Fruit fly (Drosophila melanogaster): Measurements from ENCODE around the gene CG43439.
A peak's percentile ranks its signal among the peaks of the same experiment; 100 is the strongest.

Gene CG43439

dm6 chr3L:6964488-6965152 lies 19.8 kb downstream of the CG43439 start, which contains the start of gene sgl:
TSS of gene sgl (minus strand) at chr3L:6964758.
- peak; percentile 50 for TF ChIP-seq noc (tag; optimal IDR thresholded peaks at IDR 0.05)

- TF ChIP-seq noc (tag; optimal IDR thresholded peaks at IDR 0.05): peak; percentile 42
These were observed 20.4 kb downstream of the CG43439 start for dm6 chr3L:6963792-6964487.

- no peak for TF ChIP-seq noc (tag; optimal IDR thresholded peaks at IDR 0.05)
These were observed 21.2 kb downstream of the CG43439 start for dm6 chr3L:6963175-6963574.

- TF ChIP-seq noc (tag; optimal IDR thresholded peaks at IDR 0.05): no peak
These were observed 22.3 kb downstream of the CG43439 start for dm6 chr3L:6961992-6962570.

- TF ChIP-seq noc (tag; optimal IDR thresholded peaks at IDR 0.05): no peak
These were observed 26.5 kb downstream of the CG43439 start, which contains the start of the genes Uqcc1 and Surf1 for dm6 chr3L:6957753-6958420. TSS of gene Uqcc1 (minus strand) at chr3L:6958108. TSS of gene Surf1 (plus strand) at chr3L:6958346.

dm6 chr3L:6955254-6956229 lies 28.8 kb downstream of the CG43439 start, which contains the start of the genes CG10077 and CG9948:
TSS of gene CG10077 (minus strand) at chr3L:6955904.
TSS of gene CG9948 (plus strand) at chr3L:6955991.
- TF ChIP-seq noc (tag; optimal IDR thresholded peaks at IDR 0.05): peak; percentile 89

dm6 chr3L:6947188-6947971 lies 37.0 kb downstream of the CG43439 start:
- TF ChIP-seq noc (tag; optimal IDR thresholded peaks at IDR 0.05): no peak

dm6 chr3L:6945357-6945756 lies 39.0 kb downstream of the CG43439 start:
- TF ChIP-seq noc (tag; optimal IDR thresholded peaks at IDR 0.05): no peak

dm6 chr3L:6943948-6944319 lies 40.5 kb downstream of the CG43439 start:
- TF ChIP-seq noc (tag; optimal IDR thresholded peaks at IDR 0.05): no peak

dm6 chr3L:6943204-6943947 lies 41.0 kb downstream of the CG43439 start:
- TF ChIP-seq noc (tag; optimal IDR thresholded peaks at IDR 0.05): no peak

- TF ChIP-seq noc (tag; optimal IDR thresholded peaks at IDR 0.05): no peak
These were observed 41.6 kb downstream of the CG43439 start, which contains the start of gene tow for dm6 chr3L:6942831-6943114. TSS of gene tow (plus strand) at chr3L:6942856.

dm6 chr3L:6942103-6942830 lies 42.1 kb downstream of the CG43439 start:
- no peak for TF ChIP-seq noc (tag; optimal IDR thresholded peaks at IDR 0.05)

- no peak for TF ChIP-seq noc (tag; optimal IDR thresholded peaks at IDR 0.05)
These were observed 49.5 kb downstream of the CG43439 start for dm6 chr3L:6934799-6935318.

Data from whole organism, larva.